Fruit fly (Drosophila melanogaster): Measurements from ENCODE around the gene cpo.

Gene cpo

dm6 chr3R:18018828-18019461 is 99.3 kb downstream of the cpo start, which contains the start of gene DNaseII (continued):
- TF ChIP-seq CG7271 (tag; optimal IDR thresholded peaks at IDR 0.05) (no peak), HLH3B (GFP tag; IDR thresholded peaks at IDR 0.05) (no peak), B-H1 (GFP tag; IDR thresholded peaks at IDR 0.05) (no peak; the same call in 2 of the 3 replicates), jing (GFP tag; optimal IDR thresholded peaks at IDR 0.05) (no peak), Ets65A (GFP tag) (peak; percentile 20), CG18619 (GFP tag; optimal IDR thresholded peaks at IDR 0.05) (no peak), CG14441 (GFP tag; IDR thresholded peaks at IDR 0.05) (0 out of 2 replicates have a peak, but pooled peaks have one; percentile 68), gce (GFP tag; IDR thresholded peaks at IDR 0.05) (no peak), fu2 (GFP tag; optimal IDR thresholded peaks at IDR 0.05) (no peak), CG18476 (GFP tag; optimal IDR thresholded peaks at IDR 0.05) (no peak), CG9215 (GFP tag; IDR thresholded peaks at IDR 0.05) (no peak), Dref (GFP tag; IDR thresholded peaks at IDR 0.05) (no peak), disco-r (GFP tag; optimal IDR thresholded peaks at IDR 0.05) (no peak), Dll (GFP tag; IDR thresholded peaks at IDR 0.05; ENCODE audit: partially characterized antibody) (no peak), CG14050 (GFP tag; IDR thresholded peaks at IDR 0.05) (no peak), CG16815 (GFP tag; optimal IDR thresholded peaks at IDR 0.05) (no peak), stc (GFP tag; IDR thresholded peaks at IDR 0.05) (peak; percentile 75), CG11504 (tag; optimal IDR thresholded peaks at IDR 0.05) (peak; percentile 56), CG17829 (tag; optimal IDR thresholded peaks at IDR 0.05) (peak; percentile 14), CG18262 (tag; optimal IDR thresholded peaks at IDR 0.05) (peak; percentile 12), CG10267 (tag; optimal IDR thresholded peaks at IDR 0.05) (peak; percentile 1), ap (GFP tag; IDR thresholded peaks at IDR 0.05) (no peak), Ravus (GFP tag; IDR thresholded peaks at IDR 0.05) (no peak), CG5245 (GFP tag; optimal IDR thresholded peaks at IDR 0.05) (peak; percentile 5), inv (GFP tag; IDR thresholded peaks at IDR 0.05; ENCODE audit: partially characterized antibody) (no peak), tap (tag; optimal IDR thresholded peaks at IDR 0.05) (peak; percentile 42), twi (tag; optimal IDR thresholded peaks at IDR 0.05) (no peak), CG14014 (GFP tag; IDR thresholded peaks at IDR 0.05) (peak; percentile 48; the same call in 1 of the 2 replicates), CG10366 (GFP tag; IDR thresholded peaks at IDR 0.05) (peak; percentile 76), CG10321 (GFP tag; IDR thresholded peaks at IDR 0.05) (no peak), crol (GFP tag; IDR thresholded peaks at IDR 0.05) (no peak), Myb (GFP tag; optimal IDR thresholded peaks at IDR 0.05) (no peak), CG2129 (GFP tag; IDR thresholded peaks at IDR 0.05; ENCODE audit: partially characterized antibody) (no peak), BtbVII (GFP tag; optimal IDR thresholded peaks at IDR 0.05) (no peak), CG10209 (GFP tag; optimal IDR thresholded peaks at IDR 0.05) (peak; percentile 30), CG11247 (GFP tag; IDR thresholded peaks at IDR 0.05) (no peak), CG6254 (GFP tag; optimal IDR thresholded peaks at IDR 0.05) (peak; percentile 67), Hmr (GFP tag; optimal IDR thresholded peaks at IDR 0.05) (peak; percentile 58), NC2β (GFP tag; optimal IDR thresholded peaks at IDR 0.05) (no peak), lbe (GFP tag; optimal IDR thresholded peaks at IDR 0.05) (no peak), so (GFP tag; IDR thresholded peaks at IDR 0.05) (no peak), CG2116 (GFP tag; optimal IDR thresholded peaks at IDR 0.05) (no peak), Camta (GFP tag; optimal IDR thresholded peaks at IDR 0.05) (no peak), sob (GFP tag; IDR thresholded peaks at IDR 0.05) (peak; percentile 54; the same call in 1 of the 2 replicates), nerfin-1 (tag; optimal IDR thresholded peaks at IDR 0.05) (no peak), otp (GFP tag; IDR thresholded peaks at IDR 0.05) (no peak), GATAe (GFP tag; conservative IDR thresholded peaks at IDR 0.05) (no peak), ac (GFP tag; optimal IDR thresholded peaks at IDR 0.05) (no peak), CG1603 (tag; optimal IDR thresholded peaks at IDR 0.05) (peak; percentile 44), vfl (GFP tag; optimal IDR thresholded peaks at IDR 0.05) (no peak), dan (GFP tag; IDR thresholded peaks at IDR 0.05) (no peak)

Data from whole organism, embryonic.